Worm (Caenorhabditis elegans) whole organism, midembryonic: ENCODE measurements around the gene srh-289.

Experiments
- cog-1 ChIP-seq: sonication (generic microtip); optimal IDR thresholded peaks from 2 replicates; lab custom pipeline; 2016; ENCODE audit warnings: missing genetic modification characterization, missing compliant biosample characterization
- flt-1 ChIP-seq: fragments of 200-800 bp; sonication (Bioruptor generic); IDR thresholded peaks from 2 replicates; pipeline ENCODE4 v1.3.6; 2022; ENCODE audit warnings: missing genetic modification characterization, missing compliant biosample characterization
- ztf-23 ChIP-seq: fragments of 200-800 bp; sonication (Bioruptor generic); IDR thresholded peaks from 2 replicates; pipeline ENCODE4 v1.3.6; 2022; ENCODE audit warnings: missing genetic modification reagents, missing genetic modification characterization, missing compliant biosample characterization

srh-289 gene

DNA sequence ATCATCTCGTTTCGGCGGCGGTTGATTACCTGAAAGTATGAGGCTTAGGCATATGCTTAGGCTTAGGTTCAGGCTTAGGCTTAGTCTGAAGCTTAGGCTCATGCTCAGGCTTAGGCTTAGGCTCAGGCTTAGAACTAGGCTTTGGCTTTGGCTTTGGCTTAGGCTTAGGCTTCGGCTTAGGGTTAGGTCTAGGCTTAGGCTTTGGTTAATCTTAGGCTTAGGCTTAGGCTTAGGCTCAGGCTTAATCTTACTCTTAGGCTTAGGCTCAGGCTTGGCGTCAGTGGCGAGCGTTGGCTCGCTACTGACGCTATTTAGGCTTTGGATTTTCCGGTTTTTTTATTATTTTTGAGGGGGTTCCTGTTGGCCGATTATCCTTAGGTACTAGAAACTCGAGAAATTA, 50.1 kb downstream of the srh-289 start:
- no peak for TF ChIP-seq flt-1 (GFP tag; lab: Robert Waterston, UW)
- TF ChIP-seq cog-1 (tag; lab: Kevin White, UChicago), result no peak
- TF ChIP-seq ztf-23 (GFP tag; lab: Robert Waterston, UW), result no peak
